Fruit fly (Drosophila melanogaster) whole organism, embryonic: ENCODE data around the gene CG9297.

Experiments used
- ATbp ChIP-seq: fragments of 200-800 bp; sonication (Bioruptor generic); optimal IDR thresholded peaks from 2 replicates; lab custom pipeline; 2017; ENCODE audit warnings: missing biosample characterization, mild to moderate bottlenecking, missing genetic modification characterization, missing genetic modification reagents
- Bdp1 ChIP-seq: fragments of 200-800 bp; sonication (Bioruptor generic); optimal IDR thresholded peaks from 3 replicates; lab custom pipeline; 2016; ENCODE audit warnings: missing biosample characterization, missing genetic modification characterization
- CG10565 ChIP-seq: fragments of 200-800 bp; sonication (Bioruptor generic); optimal IDR thresholded peaks from 3 replicates; lab custom pipeline; 2016; ENCODE audit warnings: missing biosample characterization, mild to moderate bottlenecking, missing genetic modification characterization
- CG12155 ChIP-seq: fragments of 200-800 bp; sonication (Bioruptor generic); optimal IDR thresholded peaks from 3 replicates; lab custom pipeline; 2016; ENCODE audit warnings: missing biosample characterization, missing genetic modification characterization
- CG15479 ChIP-seq: fragments of 200-800 bp; sonication (Bioruptor generic); optimal IDR thresholded peaks from 3 replicates; lab custom pipeline; 2019; ENCODE audit warnings: missing biosample characterization, mild to moderate bottlenecking, missing genetic modification characterization, moderate library complexity
- CG15696 ChIP-seq: fragments of 200-800 bp; sonication (Bioruptor generic); optimal IDR thresholded peaks from 2 replicates; lab custom pipeline; 2019; ENCODE audit warnings: missing biosample characterization, mild to moderate bottlenecking, missing genetic modification characterization, moderate library complexity
- CG1647 ChIP-seq: fragments of 200-800 bp; sonication (Bioruptor generic); optimal IDR thresholded peaks from 3 replicates; lab custom pipeline; 2016; ENCODE audit warnings: missing biosample characterization, missing genetic modification characterization
- CG16815 ChIP-seq: fragments of 200-800 bp; sonication (Bioruptor generic); optimal IDR thresholded peaks from 3 replicates; lab custom pipeline; 2017; ENCODE audit warnings: missing biosample characterization, mild to moderate bottlenecking, missing genetic modification characterization
- CG17568 ChIP-seq: fragments of 200-800 bp; sonication (Bioruptor generic); optimal IDR thresholded peaks from 2 replicates; lab custom pipeline; 2018; ENCODE audit warnings: missing biosample characterization, mild to moderate bottlenecking, missing genetic modification characterization, moderate library complexity
- CG17612 ChIP-seq: fragments of 200-800 bp; sonication (Bioruptor generic); IDR thresholded peaks from 2 replicates; pipeline ENCODE4 v1.3.6; 2022; ENCODE audit warnings: missing biosample characterization, missing genetic modification characterization
- CG1832 ChIP-seq: fragments of 200-800 bp; sonication (Bioruptor generic); optimal IDR thresholded peaks from 2 replicates; lab custom pipeline; 2017; ENCODE audit warnings: missing biosample characterization, mild to moderate bottlenecking, missing genetic modification characterization, inconsistent platforms
- CG2678 ChIP-seq: fragments of 200-800 bp; sonication (Bioruptor generic); optimal IDR thresholded peaks from 3 replicates; lab custom pipeline; 2019; ENCODE audit warnings: missing biosample characterization, mild to moderate bottlenecking, missing genetic modification characterization, moderate library complexity
- CG32532 ChIP-seq: fragments of 200-800 bp; sonication (Bioruptor generic); IDR thresholded peaks from 2 replicates; pipeline ENCODE4 v1.3.6; 2022; ENCODE audit warnings: missing biosample characterization, missing genetic modification characterization
- CG3995 ChIP-seq: fragments of 200-800 bp; sonication (Bioruptor generic); optimal IDR thresholded peaks from 3 replicates; lab custom pipeline; 2016; ENCODE audit warnings: missing biosample characterization, missing genetic modification characterization
- CG4617 ChIP-seq: fragments of 200-800 bp; sonication (Bioruptor generic); optimal IDR thresholded peaks from 3 replicates; lab custom pipeline; 2016; ENCODE audit warnings: missing biosample characterization, missing genetic modification characterization, borderline replicate concordance
- CG4820 ChIP-seq: fragments of 200-800 bp; sonication (Bioruptor generic); optimal IDR thresholded peaks from 3 replicates; lab custom pipeline; 2016; ENCODE audit warnings: missing biosample characterization, missing genetic modification characterization
- CG5180 ChIP-seq: fragments of 200-800 bp; sonication (Bioruptor generic); optimal IDR thresholded peaks from 3 replicates; lab custom pipeline; 2017; ENCODE audit warnings: missing biosample characterization, missing genetic modification characterization, mild to moderate bottlenecking, moderate library complexity, missing genetic modification reagents
- CG7928 ChIP-seq: fragments of 200-800 bp; sonication (Bioruptor generic); optimal IDR thresholded peaks from 2 replicates; lab custom pipeline; 2017; ENCODE audit warnings: missing biosample characterization, mild to moderate bottlenecking, missing genetic modification characterization
- CTCF ChIP-seq: fragments of 200-800 bp; sonication (Bioruptor generic); optimal IDR thresholded peaks from 2 replicates; lab custom pipeline; 2017; ENCODE audit warnings: missing biosample characterization, mild to moderate bottlenecking, missing genetic modification characterization, moderate library complexity
- CkIIα-i1 ChIP-seq: fragments of 200-800 bp; sonication (Bioruptor generic); IDR thresholded peaks from 2 replicates; pipeline ENCODE4 v1.3.6; 2022; ENCODE audit warnings: missing biosample characterization, missing genetic modification characterization
- Drgx ChIP-seq: fragments of 200-800 bp; sonication (Bioruptor generic); IDR thresholded peaks from 2 replicates; pipeline ENCODE4 v1.3.6; 2022; ENCODE audit warnings: missing biosample characterization, missing genetic modification characterization
- Elba2 ChIP-seq: fragments of 200-800 bp; sonication (Bioruptor generic); optimal IDR thresholded peaks from 3 replicates; lab custom pipeline; 2016; ENCODE audit warnings: missing biosample characterization, missing genetic modification characterization
- GATAe ChIP-seq: fragments of 200-800 bp; sonication (Bioruptor generic); conservative IDR thresholded peaks from 2 replicates; pipeline ENCODE4 v1.3.6; 2022; ENCODE audit warnings: missing biosample characterization, missing genetic modification characterization
- HHEX ChIP-seq: fragments of 200-800 bp; sonication (Bioruptor generic); optimal IDR thresholded peaks from 3 replicates; lab custom pipeline; 2017; ENCODE audit warnings: missing biosample characterization, mild to moderate bottlenecking, missing genetic modification characterization, missing genetic modification reagents
- Mrtf ChIP-seq: fragments of 200-800 bp; sonication (Bioruptor generic); IDR thresholded peaks from 3 replicates; pipeline ENCODE4 v1.3.6; 2022; ENCODE audit warnings: missing biosample characterization, missing genetic modification characterization
- Nf-YB ChIP-seq: fragments of 200-800 bp; sonication (Bioruptor generic); optimal IDR thresholded peaks from 3 replicates; lab custom pipeline; 2019; ENCODE audit warnings: missing biosample characterization, mild to moderate bottlenecking, missing genetic modification characterization, moderate library complexity
- NfI ChIP-seq: fragments of 200-800 bp; sonication (Bioruptor generic); optimal IDR thresholded peaks from 3 replicates; lab custom pipeline; 2018; ENCODE audit warnings: missing biosample characterization, mild to moderate bottlenecking, missing genetic modification characterization, moderate library complexity
- Ravus ChIP-seq: fragments of 200-800 bp; sonication (Bioruptor generic); IDR thresholded peaks from 2 replicates; pipeline ENCODE4 v1.3.6; 2022; ENCODE audit warnings: missing biosample characterization, missing genetic modification characterization
- al ChIP-seq: fragments of 200-800 bp; sonication (Bioruptor generic); IDR thresholded peaks from 2 replicates; pipeline ENCODE4 v1.3.6; 2022; ENCODE audit warnings: missing biosample characterization, missing genetic modification characterization
- aop ChIP-seq: fragments of 200-800 bp; sonication (Bioruptor generic); IDR thresholded peaks from 2 replicates; pipeline ENCODE4 v1.3.6; 2022; ENCODE audit warnings: missing biosample characterization, missing genetic modification characterization
- bowl ChIP-seq: fragments of 200-800 bp; sonication (Bioruptor generic); IDR thresholded peaks from 2 replicates; pipeline ENCODE4 v1.3.6; 2022; ENCODE audit warnings: missing biosample characterization, missing genetic modification characterization
- cg ChIP-seq: fragments of 200-800 bp; sonication (Bioruptor generic); optimal IDR thresholded peaks from 3 replicates; lab custom pipeline; 2019; ENCODE audit warnings: missing biosample characterization, mild to moderate bottlenecking, missing genetic modification characterization, moderate library complexity
- croc ChIP-seq: fragments of 200-800 bp; sonication (Bioruptor generic); conservative IDR thresholded peaks from 3 replicates; pipeline ENCODE4 v1.3.6; 2022; ENCODE audit warnings: missing biosample characterization, missing genetic modification characterization
- crp ChIP-seq, 2 experiments: fragments of 200-800 bp; sonication (Bioruptor generic); optimal IDR thresholded peaks; 2 replicates in 1 of 2; 3 replicates in 1 of 2; lab custom pipeline; 2017; ENCODE audit warnings: missing biosample characterization in 2 of 2, missing genetic modification characterization in 2 of 2, mild to moderate bottlenecking in 1 of 2, moderate library complexity in 1 of 2
- dysf ChIP-seq: fragments of 200-800 bp; sonication (Bioruptor generic); IDR thresholded peaks from 3 replicates; pipeline ENCODE4 v1.3.6; 2022; ENCODE audit warnings: missing biosample characterization, missing genetic modification characterization
- ewg ChIP-seq: fragments of 200-800 bp; sonication (Bioruptor generic); optimal IDR thresholded peaks from 3 replicates; lab custom pipeline; 2017; ENCODE audit warnings: mild to moderate bottlenecking, missing biosample characterization, missing genetic modification reagents, missing genetic modification characterization
- hkb ChIP-seq, 2 experiments: fragments of 200-800 bp in 1 of 2; fragments of >200 bp in 1 of 2; sonication (Bioruptor generic) in 1 of 2; IDR thresholded peaks in 1 of 2; optimal IDR thresholded peaks in 1 of 2; 2 replicates each; pipeline versions ENCODE4 v1.3.6 to Lab custom; 2017 to 2022; ENCODE audit warnings: missing biosample characterization in 1 of 2, missing genetic modification characterization in 1 of 2
- insv ChIP-seq, 2 experiments: fragments of 200-800 bp; sonication (Bioruptor generic); optimal IDR thresholded peaks; 3 replicates each; lab custom pipeline; 2016 to 2018; ENCODE audit warnings: missing biosample characterization in 2 of 2, missing genetic modification characterization in 2 of 2
- knrl ChIP-seq: fragments of 200-800 bp; sonication (Bioruptor generic); IDR thresholded peaks from 3 replicates; pipeline ENCODE4 v1.3.6; 2022; ENCODE audit warnings: missing biosample characterization, missing genetic modification characterization; ENCODE audit not compliant: partially characterized antibody
- luna ChIP-seq: fragments of 200-800 bp; sonication (Bioruptor generic); optimal IDR thresholded peaks from 2 replicates; lab custom pipeline; 2016; ENCODE audit warnings: missing biosample characterization, missing genetic modification characterization
- otp ChIP-seq: fragments of 200-800 bp; sonication (Bioruptor generic); IDR thresholded peaks from 3 replicates; pipeline ENCODE4, ENCODE4 v1.3.6; 2022; ENCODE audit warnings: missing biosample characterization, missing genetic modification characterization
- p53 ChIP-seq: fragments of 200-800 bp; sonication (Bioruptor generic); optimal IDR thresholded peaks from 2 replicates; lab custom pipeline; 2016; ENCODE audit warnings: missing biosample characterization, missing genetic modification characterization
- pita ChIP-seq: fragments of 200-800 bp; sonication (Bioruptor generic); optimal IDR thresholded peaks from 2 replicates; lab custom pipeline; 2017; ENCODE audit warnings: missing biosample characterization, mild to moderate bottlenecking, missing genetic modification characterization
- pros ChIP-seq: fragments of 200-800 bp; sonication (Bioruptor generic); optimal IDR thresholded peaks from 3 replicates; lab custom pipeline; 2019; ENCODE audit warnings: missing biosample characterization, mild to moderate bottlenecking, missing genetic modification characterization, moderate library complexity
- trh ChIP-seq: fragments of 200-800 bp; sonication (Bioruptor generic); optimal IDR thresholded peaks from 2 replicates; lab custom pipeline; 2016; ENCODE audit warnings: missing biosample characterization, missing genetic modification characterization
- wek ChIP-seq: fragments of 200-800 bp; sonication (Bioruptor generic); optimal IDR thresholded peaks from 3 replicates; lab custom pipeline; 2018; ENCODE audit warnings: missing biosample characterization, mild to moderate bottlenecking, missing genetic modification characterization, moderate library complexity
- wor ChIP-seq: fragments of 200-800 bp; sonication (Bioruptor generic); IDR thresholded peaks from 2 replicates; pipeline ENCODE4 v1.3.6; 2022; ENCODE audit warnings: missing biosample characterization, missing genetic modification characterization
- zen2 ChIP-seq: fragments of 200-800 bp; sonication (Bioruptor generic); IDR thresholded peaks from 3 replicates; pipeline ENCODE4 v1.3.6; 2022; ENCODE audit warnings: missing biosample characterization, missing genetic modification characterization; ENCODE audit not compliant: partially characterized antibody
- zfh2 ChIP-seq: fragments of 200-800 bp; sonication (Bioruptor generic); optimal IDR thresholded peaks from 2 replicates; lab custom pipeline; 2016; ENCODE audit warnings: missing biosample characterization, missing genetic modification characterization

The CG9297 gene

DNA sequence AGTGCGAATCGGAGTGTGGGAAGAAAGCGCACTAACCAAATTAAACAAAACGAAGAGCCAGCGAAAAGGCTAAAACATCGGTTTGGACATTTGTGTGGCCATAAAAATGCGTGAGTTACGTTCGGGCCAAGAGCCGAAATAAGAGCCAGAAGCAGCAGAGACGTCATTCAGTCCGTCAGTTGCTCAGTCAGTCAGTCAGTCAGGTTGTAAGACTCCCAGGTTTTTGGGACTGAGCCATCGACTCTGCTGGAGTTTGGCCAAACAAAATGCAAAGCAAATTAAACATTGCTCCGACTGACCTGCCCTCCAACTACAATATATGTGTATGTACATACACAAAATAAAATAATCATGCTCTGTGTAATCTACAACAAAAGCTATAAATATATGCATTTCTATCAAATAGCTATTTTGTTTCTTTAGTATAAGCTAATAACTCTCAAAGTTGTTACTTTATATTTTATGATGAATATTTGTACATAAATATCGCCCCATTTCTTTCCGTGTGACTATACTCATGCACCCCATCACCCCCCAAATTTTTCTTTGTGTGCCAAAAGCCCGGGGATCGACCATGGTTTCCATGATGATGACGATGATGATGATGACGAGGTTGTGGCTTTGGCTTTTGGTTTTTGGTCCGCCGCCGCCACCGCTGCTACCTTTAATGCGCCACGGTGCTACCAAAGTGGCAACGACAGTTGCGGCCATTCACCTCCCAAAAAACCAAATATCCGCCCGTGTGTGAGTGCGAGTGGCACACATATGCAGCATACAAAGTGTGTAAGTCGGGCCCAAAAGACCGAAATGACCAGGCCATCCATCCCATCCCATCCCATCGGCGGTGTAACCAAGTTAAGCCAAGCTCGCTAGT is 22.0 kb downstream of the CG9297 start (continued):
- no peak for TF ChIP-seq CkIIα-i1 (GFP tag; lab: Robert Waterston, UW)
- no peak for TF ChIP-seq zfh2 (GFP tag; lab: Kevin White, UChicago)
- TF ChIP-seq CG12155: no peak
- no peak for TF ChIP-seq crp (GFP tag; optimal IDR thresholded peaks at IDR 0.05; lab: Kevin White, UChicago)
- peak; percentile 17 for TF ChIP-seq ewg
- TF ChIP-seq Mrtf (GFP tag; lab: Robert Waterston, UW): no peak
- TF ChIP-seq croc (GFP tag; lab: Robert Waterston, UW): no peak
- TF ChIP-seq NfI (GFP tag; lab: Kevin White, UChicago): peak; percentile 2
- no peak for TF ChIP-seq luna
- no peak for TF ChIP-seq CG1832 (GFP tag; lab: Kevin White, UChicago)
- TF ChIP-seq knrl: no peak
- no peak for TF ChIP-seq HHEX (GFP tag; lab: Kevin White, UChicago)
- TF ChIP-seq CG16815 (GFP tag; lab: Kevin White, UChicago): no peak
- TF ChIP-seq pros (GFP tag; lab: Kevin White, UChicago): no peak
- no peak for TF ChIP-seq Nf-YB
- TF ChIP-seq wor (GFP tag; lab: Robert Waterston, UW): no peak
- no peak for TF ChIP-seq insv (GFP tag; optimal IDR thresholded peaks at IDR 0.05; lab: Kevin White, UChicago)
- peak; percentile 25 for TF ChIP-seq CG5180 (GFP tag; lab: Kevin White, UChicago)
- TF ChIP-seq CG32532 (GFP tag; lab: Robert Waterston, UW): no peak
- TF ChIP-seq Elba2: no peak
- TF ChIP-seq Ravus (GFP tag; lab: Robert Waterston, UW): no peak
- TF ChIP-seq bowl (GFP tag; lab: Robert Waterston, UW): no peak
- TF ChIP-seq p53 (GFP tag; lab: Kevin White, UChicago): no peak
- no peak for TF ChIP-seq Bdp1 (GFP tag; lab: Kevin White, UChicago)
- no peak for TF ChIP-seq hkb (optimal IDR thresholded peaks at IDR 0.05; lab: Kevin White, UChicago)
- TF ChIP-seq hkb (GFP tag; IDR thresholded peaks at IDR 0.05; lab: Robert Waterston, UW): no peak
- no peak for TF ChIP-seq CG4617 (GFP tag; lab: Kevin White, UChicago)
- no peak for TF ChIP-seq CG15696 (tag; lab: Kevin White, UChicago)
- no peak for TF ChIP-seq zen2
- no peak for TF ChIP-seq al (GFP tag; lab: Robert Waterston, UW)
- TF ChIP-seq CG17612 (GFP tag; lab: Robert Waterston, UW): no peak
- no peak for TF ChIP-seq CG4820 (GFP tag; lab: Kevin White, UChicago)
- no peak for TF ChIP-seq GATAe (GFP tag; lab: Robert Waterston, UW)
- TF ChIP-seq pita: no peak
- no peak for TF ChIP-seq trh (GFP tag; lab: Kevin White, UChicago)
- 0 out of 3 replicates have a peak, but pooled peaks have one; percentile 16 for TF ChIP-seq dysf (GFP tag; lab: Robert Waterston, UW)
- no peak for TF ChIP-seq wek (GFP tag; lab: Kevin White, UChicago)
- no peak for TF ChIP-seq CG7928 (GFP tag; lab: Kevin White, UChicago)
- no peak for TF ChIP-seq CG1647 (GFP tag; lab: Kevin White, UChicago)
- TF ChIP-seq Drgx (GFP tag; lab: Robert Waterston, UW): no peak
- no peak for TF ChIP-seq otp (GFP tag; lab: Robert Waterston, UW)
- TF ChIP-seq ATbp (GFP tag; lab: Kevin White, UChicago): peak; percentile 38
- TF ChIP-seq CG17568 (GFP tag; lab: Kevin White, UChicago): no peak
- TF ChIP-seq cg: peak; percentile 21
- TF ChIP-seq CG3995: no peak
- TF ChIP-seq aop (GFP tag; lab: Robert Waterston, UW): no peak
- TF ChIP-seq CG2678: peak; percentile 57
- TF ChIP-seq CG15479 (GFP tag; lab: Kevin White, UChicago): no peak
- no peak for TF ChIP-seq CG10565
- no peak for TF ChIP-seq CTCF (GFP tag; lab: Kevin White, UChicago)
